Worm (Caenorhabditis elegans) whole organism, L4/young adult: ENCODE data around the gene F44G4.7.

Source experiments
- W03F9.2 ChIP-seq: fragments of 150-350 bp; optimal IDR thresholded peaks from 2 replicates; lab custom pipeline; 2014; ENCODE audit warnings: missing biosample characterization, missing genetic modification characterization
- dao-5 ChIP-seq: sonication (generic microtip); optimal IDR thresholded peaks from 2 replicates; lab custom pipeline; 2016; ENCODE audit warnings: missing genotype, missing genetic modification characterization, moderate library complexity, missing compliant biosample characterization
- him-1 ChIP-seq: sonication (generic microtip); optimal IDR thresholded peaks from 2 replicates; lab custom pipeline; 2016; ENCODE audit warnings: missing genotype, missing genetic modification reagents, missing genetic modification characterization, missing compliant biosample characterization

DNA sequence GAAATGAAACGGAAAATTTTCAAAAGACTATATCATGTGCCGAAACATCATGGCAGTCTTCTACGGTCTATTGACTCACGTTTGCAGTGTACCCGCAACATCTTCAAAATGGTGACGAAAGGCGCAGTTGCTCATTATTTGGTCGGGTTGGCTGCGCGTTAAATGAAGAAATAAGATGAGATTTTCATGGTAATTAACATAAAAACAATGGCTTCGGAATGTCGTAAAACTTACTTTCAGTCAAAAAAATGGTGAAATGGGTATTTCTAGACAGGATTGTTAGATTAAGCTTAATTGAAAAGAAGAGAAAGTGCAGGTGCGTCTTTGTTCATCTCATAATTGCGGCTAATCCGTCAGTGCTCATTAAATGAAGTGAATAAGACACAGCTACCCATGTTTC, 48.6 kb upstream of the F44G4.7 start, which contains the start of gene T24B8.7:
- no peak for TF ChIP-seq W03F9.2 (tag; lab: Kevin White, UChicago)
- no peak for TF ChIP-seq him-1 (tag; lab: Kevin White, UChicago)
- TF ChIP-seq dao-5 (tag; lab: Kevin White, UChicago), result no peak
